Fruit fly (Drosophila melanogaster) whole organism, larva: Measurements from ENCODE around the gene CG13127.

Experiments used
- noc ChIP-seq: fragments of 200-800 bp; sonication (Bioruptor generic); optimal IDR thresholded peaks from 3 replicates; lab custom pipeline; 2019; ENCODE audit warnings: missing biosample characterization, mild to moderate bottlenecking, missing genetic modification characterization, moderate library complexity

CG13127 gene

dm6 chr2L:10026376-10026775 is at the start of gene CG13127:
Gene CG13127 (plus strand): TSS chr2L:10026676.
- TF ChIP-seq noc (tag; lab: Kevin White, UChicago) = no peak

dm6 chr2L:9981809-9982208 is 44.7 kb upstream of the CG13127 start:
- no peak for TF ChIP-seq noc (tag; lab: Kevin White, UChicago)

dm6 chr2L:9982516-9982915 is 44.0 kb upstream of the CG13127 start:
- TF ChIP-seq noc (tag; lab: Kevin White, UChicago) = no peak

dm6 chr2L:9984078-9984772 is 42.3 kb upstream of the CG13127 start, which contains the start of gene bib:
Gene bib (plus strand): TSS chr2L:9984645.
- TF ChIP-seq noc (tag; lab: Kevin White, UChicago) = peak; percentile 13

dm6 chr2L:9986402-9987350 is 39.8 kb upstream of the CG13127 start:
- TF ChIP-seq noc (tag; lab: Kevin White, UChicago) = no peak

dm6 chr2L:9988201-9988990 is 38.1 kb upstream of the CG13127 start:
- TF ChIP-seq noc (tag; lab: Kevin White, UChicago) = no peak

- no peak for TF ChIP-seq noc (tag; lab: Kevin White, UChicago)
Observed at dm6 chr2L:9989275-9989674, 37.2 kb upstream of the CG13127 start.

- TF ChIP-seq noc (tag; lab: Kevin White, UChicago) = no peak
Observed at dm6 chr2L:9989846-9990506, 36.5 kb upstream of the CG13127 start.

dm6 chr2L:9994382-9994781 is 32.1 kb upstream of the CG13127 start:
- no peak for TF ChIP-seq noc (tag; lab: Kevin White, UChicago)

- TF ChIP-seq noc (tag; lab: Kevin White, UChicago) = no peak
Observed at dm6 chr2L:9996553-9996952, 29.9 kb upstream of the CG13127 start.

- TF ChIP-seq noc (tag; lab: Kevin White, UChicago) = no peak
Observed at dm6 chr2L:10002408-10003358, 23.8 kb upstream of the CG13127 start, which contains the start of the genes CG31875 and SoYb. Gene CG31875 (minus strand): TSS chr2L:10002736. Gene SoYb (minus strand): TSS chr2L:10002736.

- peak; percentile 9 for TF ChIP-seq noc (tag; lab: Kevin White, UChicago)
Observed at dm6 chr2L:10003593-10003992, 22.9 kb upstream of the CG13127 start, which contains the start of gene Ndf. Gene Ndf (plus strand): TSS chr2L:10003832.

dm6 chr2L:10004574-10004973 is 21.9 kb upstream of the CG13127 start:
- no peak for TF ChIP-seq noc (tag; lab: Kevin White, UChicago)

- TF ChIP-seq noc (tag; lab: Kevin White, UChicago) = no peak
Observed at dm6 chr2L:10009293-10009695, 17.2 kb upstream of the CG13127 start, which contains the start of gene Trp1. Gene Trp1 (plus strand): TSS chr2L:10009381.
